Worm (Caenorhabditis elegans) whole organism, L1 larva: ENCODE results near the gene F33E11.2.

Source experiments
- efl-1 ChIP-seq, 4 experiments: fragments of 150-350 bp; optimal IDR thresholded peaks in 3 of 4; peaks in 1 of 4; 1 replicate in 1 of 4; 2 replicates in 3 of 4; lab custom pipeline; 2014; ENCODE audit warnings: missing biosample characterization in 2 of 4, missing genetic modification characterization in 2 of 4, missing genetic modification reagents in 2 of 4
- elt-2 ChIP-seq: sonication (generic microtip); optimal IDR thresholded peaks from 2 replicates; lab custom pipeline; 2016; ENCODE audit warnings: missing genetic modification characterization, mild to moderate bottlenecking, inconsistent platforms, missing compliant biosample characterization, missing genetic modification reagents
- elt-3 ChIP-seq, 6 experiments: fragments of 150-350 bp in 1 of 6; sonication (generic microtip); optimal IDR thresholded peaks; 2 replicates each; lab custom pipeline; 2017 to 2018; ENCODE audit warnings: missing biosample characterization in 6 of 6, missing genetic modification characterization in 6 of 6, inconsistent platforms in 1 of 6
- fkh-8 ChIP-seq: sonication (generic microtip); optimal IDR thresholded peaks from 2 replicates; lab custom pipeline; 2016; ENCODE audit warnings: mild to moderate bottlenecking, missing genetic modification characterization, missing compliant biosample characterization
- lin-35 ChIP-seq, 2 experiments: fragments of 150-350 bp; optimal IDR thresholded peaks; 2 replicates each; lab custom pipeline; 2014; ENCODE audit warnings: missing biosample characterization in 2 of 2, missing genetic modification characterization in 2 of 2, missing genetic modification reagents in 2 of 2
- mdl-1 ChIP-seq, 2 experiments: fragments of 150-350 bp; optimal IDR thresholded peaks; 2 replicates each; lab custom pipeline; 2014 to 2017; ENCODE audit warnings: missing biosample characterization in 2 of 2, missing genetic modification characterization in 2 of 2, inconsistent platforms in 1 of 2
- nhr-19 ChIP-seq: fragments of 200-800 bp; sonication (Bioruptor generic); conservative IDR thresholded peaks from 2 replicates; pipeline ENCODE4 v1.3.6; 2022; ENCODE audit warnings: missing genetic modification characterization, missing compliant biosample characterization
- nhr-77 ChIP-seq: fragments of 150-350 bp; optimal IDR thresholded peaks from 2 replicates; lab custom pipeline; 2014; ENCODE audit warnings: missing biosample characterization, missing genetic modification characterization
- unc-62 ChIP-seq: fragments of 150-350 bp; optimal IDR thresholded peaks from 2 replicates; lab custom pipeline; 2014; ENCODE audit warnings: missing biosample characterization, missing genetic modification reagents, missing genetic modification characterization
- zip-4 ChIP-seq: fragments of 200-800 bp; sonication (Bioruptor generic); optimal IDR thresholded peaks from 2 replicates; lab custom pipeline; 2018; ENCODE audit warnings: mild to moderate bottlenecking, missing genetic modification characterization, moderate library complexity, missing compliant biosample characterization
- ztf-11 ChIP-seq, 2 experiments: sonication (generic microtip); optimal IDR thresholded peaks; 2 replicates each; lab custom pipeline; 2016 to 2017; ENCODE audit warnings: missing genetic modification characterization in 2 of 2, missing biosample characterization in 1 of 2, missing compliant biosample characterization in 1 of 2
- ztf-4 ChIP-seq: fragments of 150-350 bp; optimal IDR thresholded peaks from 2 replicates; lab custom pipeline; 2014; ENCODE audit warnings: missing biosample characterization, missing genetic modification characterization

- TF ChIP-seq nhr-19 (GFP tag; lab: Robert Waterston, UW) (no peak), nhr-77 (tag; lab: Kevin White, UChicago) (no peak), zip-4 (GFP tag; lab: Kevin White, UChicago) (no peak), lin-35 (GFP tag; optimal IDR thresholded peaks at IDR 0.05; lab: Kevin White, UChicago) (no peak), elt-2 (no peak), efl-1 (optimal IDR thresholded peaks at IDR 0.05; lab: Kevin White, UChicago) (no peak), efl-1 (GFP tag; optimal IDR thresholded peaks at IDR 0.05 in 1 of 2; lab: Kevin White, UChicago) (no peak), ztf-4 (tag; lab: Kevin White, UChicago) (no peak), ztf-11 (tag; optimal IDR thresholded peaks at IDR 0.05; lab: Kevin White, UChicago) (no peak), elt-3 (tag; optimal IDR thresholded peaks at IDR 0.05; lab: Kevin White, UChicago) (no peak), mdl-1 (tag; optimal IDR thresholded peaks at IDR 0.05; lab: Kevin White, UChicago) (no peak), fkh-8 (tag; lab: Kevin White, UChicago) (no peak), unc-62 (GFP tag; lab: Kevin White, UChicago) (no peak)
These were observed 24.9 kb upstream of the F33E11.2 start, which contains the start of gene nlp-70 for ce11 chrV:272837-273236.
